Worm (Caenorhabditis elegans) whole organism, young adult: Measurements from ENCODE around the gene B0348.2.
A peak's percentile ranks its signal among the peaks of the same experiment; 100 is the strongest.

Experiments
- B0019.2 ChIP-seq: fragments of 200-800 bp; sonication (Bioruptor generic); conservative IDR thresholded peaks from 2 replicates; pipeline ENCODE4 v1.3.6; 2022; ENCODE audit warnings: missing genetic modification reagents, missing genetic modification characterization, missing compliant biosample characterization
- C06A6.2 ChIP-seq: fragments of 200-800 bp; sonication (Bioruptor generic); conservative IDR thresholded peaks from 2 replicates; pipeline ENCODE4 v1.3.6; 2022; ENCODE audit warnings: missing genetic modification characterization, missing compliant biosample characterization
- F10E7.11 ChIP-seq: sonication (generic microtip); optimal IDR thresholded peaks from 2 replicates; lab custom pipeline; 2017; ENCODE audit warnings: mild to moderate bottlenecking, missing genetic modification characterization, moderate library complexity, missing compliant biosample characterization
- F22D6.2 ChIP-seq: sonication (generic microtip); optimal IDR thresholded peaks from 2 replicates; lab custom pipeline; 2016; ENCODE audit warnings: mild to moderate bottlenecking, missing genetic modification characterization, missing compliant biosample characterization
- F37B4.10 ChIP-seq: fragments of 200-800 bp; sonication (Bioruptor generic); IDR thresholded peaks from 2 replicates; pipeline ENCODE4 v1.3.6; 2022; ENCODE audit warnings: missing genetic modification characterization, missing compliant biosample characterization
- F39B2.1 ChIP-seq: fragments of 200-800 bp; sonication (Bioruptor generic); IDR thresholded peaks from 2 replicates; pipeline ENCODE4 v1.3.6; 2022; ENCODE audit warnings: missing genetic modification reagents, missing genetic modification characterization, missing compliant biosample characterization
- F55B11.4 ChIP-seq: sonication (generic microtip); optimal IDR thresholded peaks from 2 replicates; lab custom pipeline; 2016; ENCODE audit warnings: missing compliant biosample characterization, missing genetic modification characterization, borderline replicate concordance; ENCODE audit not compliant: insufficient read depth
- F57A8.1 ChIP-seq: fragments of 200-800 bp; sonication (Bioruptor generic); optimal IDR thresholded peaks from 2 replicates; lab custom pipeline; 2018; ENCODE audit warnings: mild to moderate bottlenecking, missing genetic modification characterization, moderate library complexity, missing compliant biosample characterization
- K11D2.4 ChIP-seq: fragments of 200-800 bp; sonication (Bioruptor generic); IDR thresholded peaks from 2 replicates; pipeline ENCODE4 v1.3.6; 2022; ENCODE audit warnings: missing genetic modification reagents, missing genetic modification characterization, missing compliant biosample characterization
- Y53F4B.3 ChIP-seq: fragments of 200-800 bp; sonication (Bioruptor generic); IDR thresholded peaks from 2 replicates; pipeline ENCODE4 v1.3.6; 2022; ENCODE audit warnings: missing genetic modification reagents, missing genetic modification characterization, missing compliant biosample characterization
- Y53G8AR.9 ChIP-seq: fragments of 200-800 bp; sonication (Bioruptor generic); conservative IDR thresholded peaks from 2 replicates; pipeline ENCODE4 v1.3.6; 2022; ENCODE audit warnings: missing genetic modification reagents, missing genetic modification characterization, missing compliant biosample characterization
- Y67H2A.10 ChIP-seq: fragments of 200-800 bp; sonication (Bioruptor generic); conservative IDR thresholded peaks from 2 replicates; pipeline ENCODE4 v1.3.6; 2022; ENCODE audit warnings: missing genetic modification reagents, missing genetic modification characterization, missing compliant biosample characterization
- Y95B8A.8 ChIP-seq: fragments of 200-800 bp; sonication (Bioruptor generic); IDR thresholded peaks from 2 replicates; pipeline ENCODE4 v1.3.6; 2022; ENCODE audit warnings: missing genetic modification reagents, missing genetic modification characterization, missing compliant biosample characterization
- aptf-3 ChIP-seq: fragments of 200-800 bp; sonication (Bioruptor generic); IDR thresholded peaks from 2 replicates; pipeline ENCODE4 v1.3.6; 2022; ENCODE audit warnings: missing genetic modification characterization, missing compliant biosample characterization
- athp-1 ChIP-seq: sonication (generic microtip); optimal IDR thresholded peaks from 2 replicates; lab custom pipeline; 2017; ENCODE audit warnings: mild to moderate bottlenecking, missing genetic modification characterization, missing compliant biosample characterization
- bed-2 ChIP-seq: fragments of 200-800 bp; sonication (Bioruptor generic); IDR thresholded peaks from 2 replicates; pipeline ENCODE4 v1.3.6; 2022; ENCODE audit warnings: missing genetic modification reagents, missing genetic modification characterization, missing compliant biosample characterization
- cebp-1 ChIP-seq, 2 experiments: fragments of 200-800 bp in 1 of 2; sonication (Bioruptor generic) in 1 of 2; sonication (generic microtip) in 1 of 2; IDR thresholded peaks in 1 of 2; optimal IDR thresholded peaks in 1 of 2; 2 replicates each; pipeline versions ENCODE4 v1.3.6 to Lab custom; 2017 to 2022; ENCODE audit warnings: missing compliant biosample characterization in 2 of 2, missing genetic modification characterization in 2 of 2, mild to moderate bottlenecking in 1 of 2, missing genetic modification reagents in 1 of 2, moderate library complexity in 1 of 2
- ceh-40 ChIP-seq: fragments of 200-800 bp; sonication (Bioruptor generic); IDR thresholded peaks from 2 replicates; pipeline ENCODE4 v1.3.6; 2022; ENCODE audit warnings: missing genetic modification characterization, missing compliant biosample characterization
- ceh-58 ChIP-seq: fragments of 200-800 bp; sonication (Bioruptor generic); IDR thresholded peaks from 2 replicates; pipeline ENCODE4 v1.3.6; 2022; ENCODE audit warnings: missing genetic modification characterization, missing compliant biosample characterization
- dpff-1 ChIP-seq: sonication (generic microtip); optimal IDR thresholded peaks from 2 replicates; lab custom pipeline; 2017; ENCODE audit warnings: mild to moderate bottlenecking, missing genetic modification characterization, missing compliant biosample characterization
- dpl-1 ChIP-seq: fragments of 150-350 bp; optimal IDR thresholded peaks from 2 replicates; lab custom pipeline; 2014; ENCODE audit warnings: missing biosample characterization, missing genetic modification reagents, missing genetic modification characterization
- fkh-3 ChIP-seq: sonication (generic microtip); optimal IDR thresholded peaks from 2 replicates; lab custom pipeline; 2016; ENCODE audit warnings: mild to moderate bottlenecking, missing genetic modification characterization, missing compliant biosample characterization
- hlh-12 ChIP-seq: sonication (generic microtip); optimal IDR thresholded peaks from 2 replicates; lab custom pipeline; 2016; ENCODE audit warnings: missing genetic modification characterization, missing compliant biosample characterization
- hmg-20 ChIP-seq: fragments of 200-800 bp; sonication (Bioruptor generic); IDR thresholded peaks from 2 replicates; pipeline ENCODE4 v1.3.6; 2022; ENCODE audit warnings: missing genetic modification reagents, missing genetic modification characterization, missing compliant biosample characterization
- hrde-1 ChIP-seq: sonication (generic microtip); optimal IDR thresholded peaks from 2 replicates; lab custom pipeline; 2016; ENCODE audit warnings: missing genetic modification characterization, mild to moderate bottlenecking, missing compliant biosample characterization, moderate library complexity, missing genotype, missing genetic modification reagents, borderline replicate concordance
- hsf-1 ChIP-seq: fragments of 200-800 bp; sonication (Bioruptor generic); IDR thresholded peaks from 2 replicates; pipeline ENCODE4 v1.3.6; 2022; ENCODE audit warnings: missing genetic modification reagents, missing genetic modification characterization, missing compliant biosample characterization
- lag-1 ChIP-seq: fragments of 200-800 bp; sonication (Bioruptor generic); IDR thresholded peaks from 2 replicates; pipeline ENCODE4 v1.3.6; 2022; ENCODE audit warnings: missing genetic modification reagents, missing genetic modification characterization, missing compliant biosample characterization
- let-526 ChIP-seq: fragments of 200-800 bp; sonication (Bioruptor generic); IDR thresholded peaks from 2 replicates; pipeline ENCODE4 v1.3.6; 2022; ENCODE audit warnings: missing genetic modification reagents, missing genetic modification characterization, missing compliant biosample characterization
- let-607 ChIP-seq, 2 experiments: fragments of 200-800 bp in 1 of 2; sonication (Bioruptor generic) in 1 of 2; sonication (generic microtip) in 1 of 2; optimal IDR thresholded peaks; 2 replicates each; lab custom pipeline; 2016 to 2018; ENCODE audit warnings: mild to moderate bottlenecking in 2 of 2, missing compliant biosample characterization in 2 of 2, missing genetic modification characterization in 2 of 2, moderate library complexity in 2 of 2, missing genotype in 1 of 2
- lin-26 ChIP-seq: fragments of 200-800 bp; sonication (Bioruptor generic); IDR thresholded peaks from 2 replicates; pipeline ENCODE4 v1.3.6; 2022; ENCODE audit warnings: missing genetic modification reagents, missing genetic modification characterization, missing compliant biosample characterization
- lsl-1 ChIP-seq: fragments of 200-800 bp; sonication (Bioruptor generic); optimal IDR thresholded peaks from 2 replicates; lab custom pipeline; 2018; ENCODE audit warnings: mild to moderate bottlenecking, missing genetic modification characterization, moderate library complexity, missing compliant biosample characterization
- madf-8 ChIP-seq: fragments of 200-800 bp; sonication (Bioruptor generic); conservative IDR thresholded peaks from 2 replicates; pipeline ENCODE4 v1.3.6; 2022; ENCODE audit warnings: missing genetic modification reagents, missing genetic modification characterization, missing compliant biosample characterization
- mes-4 ChIP-seq: sonication (generic microtip); optimal IDR thresholded peaks from 2 replicates; lab custom pipeline; 2016; ENCODE audit warnings: missing genotype, missing genetic modification characterization, missing compliant biosample characterization
- nfya-2 ChIP-seq: fragments of 200-800 bp; sonication (Bioruptor generic); IDR thresholded peaks from 2 replicates; pipeline ENCODE4 v1.3.6; 2022; ENCODE audit warnings: missing genetic modification reagents, missing genetic modification characterization, missing compliant biosample characterization
- rcor-1 ChIP-seq: fragments of 200-800 bp; sonication (Bioruptor generic); IDR thresholded peaks from 2 replicates; pipeline ENCODE4 v1.3.6; 2022; ENCODE audit warnings: missing genetic modification reagents, missing genetic modification characterization, missing compliant biosample characterization
- repo-1 ChIP-seq: sonication (generic microtip); optimal IDR thresholded peaks from 2 replicates; lab custom pipeline; 2017; ENCODE audit warnings: mild to moderate bottlenecking, missing genetic modification characterization, missing compliant biosample characterization
- sea-2 ChIP-seq: fragments of 200-800 bp; sonication (Bioruptor generic); IDR thresholded peaks from 2 replicates; pipeline ENCODE4 v1.3.6; 2022; ENCODE audit warnings: missing genetic modification characterization, missing compliant biosample characterization
- snpc-3.4 ChIP-seq: sonication (generic microtip); optimal IDR thresholded peaks from 2 replicates; lab custom pipeline; 2017; ENCODE audit warnings: missing genetic modification characterization, mild to moderate bottlenecking, missing compliant biosample characterization, antibody characterized with exemption, moderate library complexity, missing genotype, missing genetic modification reagents
- snpc-4 ChIP-seq, 5 experiments: fragments of 150-350 bp in 1 of 5; sonication (generic microtip) in 4 of 5; optimal IDR thresholded peaks; 2 replicates each; lab custom pipeline; 2014 to 2018; ENCODE audit warnings: missing genetic modification characterization in 5 of 5, missing biosample characterization in 3 of 5, antibody characterized with exemption in 2 of 5, mild to moderate bottlenecking in 2 of 5, missing compliant biosample characterization in 2 of 5, missing genotype in 2 of 5, moderate library complexity in 2 of 5, missing genetic modification reagents in 1 of 5
- somi-1 ChIP-seq: fragments of 200-800 bp; sonication (Bioruptor generic); optimal IDR thresholded peaks from 2 replicates; lab custom pipeline; 2018; ENCODE audit warnings: mild to moderate bottlenecking, missing genetic modification characterization, missing compliant biosample characterization
- sptf-2 ChIP-seq: fragments of 200-800 bp; sonication (Bioruptor generic); optimal IDR thresholded peaks from 2 replicates; lab custom pipeline; 2018; ENCODE audit warnings: mild to moderate bottlenecking, missing genetic modification characterization, missing compliant biosample characterization
- tbx-9 ChIP-seq: sonication (generic microtip); optimal IDR thresholded peaks from 2 replicates; lab custom pipeline; 2016; ENCODE audit warnings: borderline replicate concordance, missing genetic modification characterization, inconsistent platforms, missing compliant biosample characterization
- xnd-1 ChIP-seq: sonication (generic microtip); optimal IDR thresholded peaks from 2 replicates; lab custom pipeline; 2016; ENCODE audit warnings: missing genotype, missing genetic modification reagents, missing genetic modification characterization, missing compliant biosample characterization
- zim-3 ChIP-seq: sonication (generic microtip); optimal IDR thresholded peaks from 2 replicates; lab custom pipeline; 2017; ENCODE audit warnings: mild to moderate bottlenecking, missing genetic modification characterization, moderate library complexity, missing compliant biosample characterization
- ztf-18 ChIP-seq: sonication (generic microtip); optimal IDR thresholded peaks from 2 replicates; lab custom pipeline; 2016; ENCODE audit warnings: missing genotype, mild to moderate bottlenecking, missing genetic modification characterization, missing compliant biosample characterization
- ztf-25 ChIP-seq: fragments of 200-800 bp; sonication (Bioruptor generic); IDR thresholded peaks from 2 replicates; pipeline ENCODE4 v1.3.6; 2022; ENCODE audit warnings: missing genetic modification reagents, missing genetic modification characterization, missing compliant biosample characterization
- ztf-26 ChIP-seq: sonication (generic microtip); optimal IDR thresholded peaks from 2 replicates; lab custom pipeline; 2017; ENCODE audit warnings: missing genetic modification characterization, missing compliant biosample characterization

The B0348.2 gene

DNA sequence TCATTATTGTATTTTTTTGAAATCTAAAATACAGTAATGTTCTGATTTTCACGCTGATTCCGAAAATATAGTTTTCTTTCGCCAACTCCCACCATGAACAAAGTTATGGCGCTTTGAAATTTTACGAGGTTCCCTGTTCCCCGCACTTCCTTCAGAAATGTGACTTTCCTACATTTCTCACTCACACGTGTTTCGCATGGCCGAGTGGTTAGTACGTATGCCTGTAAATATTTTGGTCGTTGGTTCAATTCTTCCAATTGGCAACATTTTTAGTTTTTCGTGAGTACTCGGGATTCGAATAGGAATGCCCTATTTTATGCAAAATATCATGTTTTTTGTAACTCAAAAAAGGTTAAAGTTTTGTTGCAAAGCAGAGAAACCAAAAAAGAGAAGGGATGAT, 8.2 kb downstream of the B0348.2 start (continued):
- peak; percentile 58 for TF ChIP-seq snpc-4 (GFP tag; optimal IDR thresholded peaks at IDR 0.05; lab: Kevin White, UChicago)
- TF ChIP-seq snpc-4 (tag; optimal IDR thresholded peaks at IDR 0.05; lab: Kevin White, UChicago) = peak in 2 of 4 experiments; percentile 38 to 80
- TF ChIP-seq madf-8 (GFP tag; lab: Robert Waterston, UW) = 0 out of 2 replicates have a peak, but pooled peaks have one; percentile 21
- TF ChIP-seq Y53F4B.3 = 0 out of 2 replicates have a peak, but pooled peaks have one; percentile 13
- TF ChIP-seq cebp-1 (GFP tag; IDR thresholded peaks at IDR 0.05; lab: Robert Waterston, UW) = no peak
- no peak for TF ChIP-seq cebp-1 (tag; optimal IDR thresholded peaks at IDR 0.05; lab: Kevin White, UChicago)
- TF ChIP-seq F55B11.4 (tag; lab: Kevin White, UChicago) = no peak
- TF ChIP-seq fkh-3 (tag; lab: Kevin White, UChicago) = peak; percentile 79
- TF ChIP-seq athp-1 = peak; percentile 69
- peak; percentile 64 for TF ChIP-seq F57A8.1
- peak; percentile 23 for TF ChIP-seq lsl-1 (GFP tag; lab: Kevin White, UChicago)
- TF ChIP-seq rcor-1 = no peak
- peak; percentile 85 for TF ChIP-seq ztf-25
- peak; percentile 84 for TF ChIP-seq ceh-40 (GFP tag; lab: Robert Waterston, UW)
- TF ChIP-seq B0019.2 (GFP tag; lab: Robert Waterston, UW) = no peak
- no peak for TF ChIP-seq ceh-58 (GFP tag; lab: Robert Waterston, UW)
- TF ChIP-seq F10E7.11 (tag; lab: Kevin White, UChicago) = peak; percentile 24
- no peak for TF ChIP-seq sea-2
- TF ChIP-seq dpl-1 = no peak
- no peak for TF ChIP-seq F22D6.2 (tag; lab: Kevin White, UChicago)
- no peak for TF ChIP-seq Y67H2A.10 (GFP tag; lab: Robert Waterston, UW)
- TF ChIP-seq dpff-1 = no peak
- TF ChIP-seq aptf-3 (GFP tag; lab: Robert Waterston, UW) = no peak
- no peak for TF ChIP-seq nfya-2 (GFP tag; lab: Robert Waterston, UW)
- TF ChIP-seq hlh-12 (tag; lab: Kevin White, UChicago) = no peak
- TF ChIP-seq xnd-1 (tag; lab: Kevin White, UChicago) = no peak
- no peak for TF ChIP-seq tbx-9
- TF ChIP-seq C06A6.2 (GFP tag; lab: Robert Waterston, UW) = no peak
- TF ChIP-seq K11D2.4 = no peak
- no peak for TF ChIP-seq hsf-1 (GFP tag; lab: Robert Waterston, UW)
- TF ChIP-seq snpc-3.4 = peak; percentile 78
- TF ChIP-seq ztf-26 (tag; lab: Kevin White, UChicago) = peak; percentile 33
- TF ChIP-seq lag-1 (GFP tag; lab: Robert Waterston, UW) = no peak
- TF ChIP-seq somi-1 (GFP tag; lab: Kevin White, UChicago) = peak; percentile 39
- no peak for TF ChIP-seq Y95B8A.8 (GFP tag; lab: Robert Waterston, UW)
- TF ChIP-seq bed-2 (GFP tag; lab: Robert Waterston, UW) = 0 out of 2 replicates have a peak, but pooled peaks have one; percentile 21
- TF ChIP-seq lin-26 = peak; percentile 96
- TF ChIP-seq mes-4 (tag; lab: Kevin White, UChicago) = peak; percentile 37
- TF ChIP-seq sptf-2 (GFP tag; lab: Kevin White, UChicago) = peak; percentile 64
- peak; percentile 67; the same call in 1 of the 2 replicates for TF ChIP-seq let-526
- TF ChIP-seq F37B4.10 (GFP tag; lab: Robert Waterston, UW) = no peak
- peak; percentile 71 for TF ChIP-seq ztf-18
- peak; percentile 96 for TF ChIP-seq zim-3
- TF ChIP-seq let-607 (tag; optimal IDR thresholded peaks at IDR 0.05; lab: Kevin White, UChicago) = peak; percentile 54
- TF ChIP-seq Y53G8AR.9 (GFP tag; lab: Robert Waterston, UW) = no peak; the same call in 1 of the 2 replicates
- TF ChIP-seq hmg-20 = 0 out of 2 replicates have a peak, but pooled peaks have one; percentile 22
- peak; percentile 6 for TF ChIP-seq hrde-1 (tag; lab: Kevin White, UChicago)
- no peak for TF ChIP-seq F39B2.1
- TF ChIP-seq repo-1 = peak; percentile 9
